Fruit fly (Drosophila melanogaster): ENCODE results near the gene CG7102.

CG7102 gene

dm6 chr2L:7871821-7872524 lies 15.3 kb downstream of the CG7102 start (continued):
- TF ChIP-seq Lhr (GFP tag; optimal IDR thresholded peaks at IDR 0.05), result no peak
- TF ChIP-seq chm (GFP tag; IDR thresholded peaks at IDR 0.05), result no peak
- TF ChIP-seq sug (tag; optimal IDR thresholded peaks at IDR 0.05), result peak; percentile 16
- TF ChIP-seq Sry-β (GFP tag; optimal IDR thresholded peaks at IDR 0.05), result no peak
- TF ChIP-seq CG10462 (GFP tag; optimal IDR thresholded peaks at IDR 0.05), result no peak
- peak; percentile 44 for TF ChIP-seq Sox100B (GFP tag; optimal IDR thresholded peaks at IDR 0.05)
- no peak for TF ChIP-seq sd (tag; optimal IDR thresholded peaks at IDR 0.05)
- TF ChIP-seq Myb (GFP tag; optimal IDR thresholded peaks at IDR 0.05), result no peak
- no peak for TF ChIP-seq CG3065 (GFP tag; optimal IDR thresholded peaks at IDR 0.05)
- no peak for TF ChIP-seq CG34224 (GFP tag; IDR thresholded peaks at IDR 0.05; ENCODE audit: partially characterized antibody)
- TF ChIP-seq CG3281 (GFP tag; optimal IDR thresholded peaks at IDR 0.05), result peak; percentile 67
- TF ChIP-seq Scr (GFP tag; IDR thresholded peaks at IDR 0.05; ENCODE audit: partially characterized antibody), result no peak
- TF ChIP-seq Hr51 (GFP tag; optimal IDR thresholded peaks at IDR 0.05), result peak in 1 of 2 experiments; percentile 68
- TF ChIP-seq salm (tag; optimal IDR thresholded peaks at IDR 0.05), result no peak
- TF ChIP-seq psq (GFP tag; optimal IDR thresholded peaks at IDR 0.05), result no peak
- no peak for TF ChIP-seq CG14860 (GFP tag; IDR thresholded peaks at IDR 0.05; ENCODE audit: partially characterized antibody)
- TF ChIP-seq Hr3 (GFP tag; optimal IDR thresholded peaks at IDR 0.05), result peak; percentile 42
- peak; percentile 73 for TF ChIP-seq CG15269 (tag; optimal IDR thresholded peaks at IDR 0.05)
- TF ChIP-seq rib (GFP tag; IDR thresholded peaks at IDR 0.05), result no peak
- no peak for TF ChIP-seq CG1233 (GFP tag; optimal IDR thresholded peaks at IDR 0.05)
- peak; percentile 19; the same call in 1 of the 4 replicates for TF ChIP-seq Gug (GFP tag; IDR thresholded peaks at IDR 0.05)
- no peak for TF ChIP-seq Jarid2 (GFP tag; optimal IDR thresholded peaks at IDR 0.05)
- no peak for TF ChIP-seq Vsx1 (GFP tag; optimal IDR thresholded peaks at IDR 0.05)
- TF ChIP-seq CG6765 (GFP tag; optimal IDR thresholded peaks at IDR 0.05), result peak; percentile 3
- TF ChIP-seq Spps (tag; optimal IDR thresholded peaks at IDR 0.05), result no peak
- no peak for TF ChIP-seq klu (GFP tag; IDR thresholded peaks at IDR 0.05)
- TF ChIP-seq Hr78 (GFP tag; optimal IDR thresholded peaks at IDR 0.05), result no peak
- TF ChIP-seq CG7963 (GFP tag; IDR thresholded peaks at IDR 0.05; ENCODE audit: partially characterized antibody), result no peak
- TF ChIP-seq peb (GFP tag; IDR thresholded peaks at IDR 0.05), result no peak
- TF ChIP-seq az2 (GFP tag; optimal IDR thresholded peaks at IDR 0.05), result no peak
- no peak for TF ChIP-seq nerfin-2 (GFP tag; IDR thresholded peaks at IDR 0.05; ENCODE audit: partially characterized antibody)
- peak; percentile 56 for TF ChIP-seq Sox102F (GFP tag; optimal IDR thresholded peaks at IDR 0.05)
- TF ChIP-seq ara (GFP tag; IDR thresholded peaks at IDR 0.05), result no peak
- TF ChIP-seq CG4360 (GFP tag; IDR thresholded peaks at IDR 0.05), result no peak
- TF ChIP-seq Doc3 (GFP tag; IDR thresholded peaks at IDR 0.05; ENCODE audit: partially characterized antibody), result no peak
- TF ChIP-seq D19B (GFP tag; optimal IDR thresholded peaks at IDR 0.05), result peak; percentile 77
- no peak for TF ChIP-seq CG2129 (GFP tag; IDR thresholded peaks at IDR 0.05; ENCODE audit: partially characterized antibody)
- no peak for TF ChIP-seq ci (GFP tag; IDR thresholded peaks at IDR 0.05)
- TF ChIP-seq lbe (GFP tag; optimal IDR thresholded peaks at IDR 0.05), result no peak
- no peak for TF ChIP-seq cg (GFP tag; optimal IDR thresholded peaks at IDR 0.05)
- TF ChIP-seq Dref (GFP tag; IDR thresholded peaks at IDR 0.05), result no peak
- no peak for TF ChIP-seq tup (GFP tag; optimal IDR thresholded peaks at IDR 0.05)
- TF ChIP-seq CG30403 (GFP tag; optimal IDR thresholded peaks at IDR 0.05), result peak; percentile 60
- TF ChIP-seq tio (GFP tag; optimal IDR thresholded peaks at IDR 0.05), result peak; percentile 39
- no peak for TF ChIP-seq tna (GFP tag; IDR thresholded peaks at IDR 0.05; ENCODE audit: partially characterized antibody)
- TF ChIP-seq CG6791 (GFP tag; IDR thresholded peaks at IDR 0.05; ENCODE audit: partially characterized antibody), result no peak
- TF ChIP-seq CG42726 (GFP tag; IDR thresholded peaks at IDR 0.05; ENCODE audit: partially characterized antibody), result no peak
- TF ChIP-seq CG12299 (tag; optimal IDR thresholded peaks at IDR 0.05), result no peak
